Worm (Caenorhabditis elegans) whole organism, L4 larva: ENCODE measurements around the gene srd-9.

Experiments used
- F26F4.8 ChIP-seq: fragments of 200-800 bp; sonication (Bioruptor generic); conservative IDR thresholded peaks from 2 replicates; pipeline ENCODE4 v1.3.6; 2022; ENCODE audit warnings: missing genetic modification characterization, missing compliant biosample characterization
- attf-4 ChIP-seq: sonication (generic microtip); optimal IDR thresholded peaks from 3 replicates; lab custom pipeline; 2017; ENCODE audit warnings: missing biosample characterization, missing genetic modification characterization
- ceh-82 ChIP-seq: sonication (generic microtip); optimal IDR thresholded peaks from 2 replicates; lab custom pipeline; 2017; ENCODE audit warnings: missing biosample characterization, missing genetic modification characterization
- daf-16 ChIP-seq, 3 experiments: sonication (generic microtip); optimal IDR thresholded peaks; 2 replicates each; lab custom pipeline; 2016 to 2017; ENCODE audit warnings: missing genetic modification characterization in 3 of 3, missing genetic modification reagents in 3 of 3, mild to moderate bottlenecking in 2 of 3, missing compliant biosample characterization in 2 of 3, missing biosample characterization in 1 of 3, moderate library complexity in 1 of 3
- dve-1 ChIP-seq: sonication (generic microtip); optimal IDR thresholded peaks from 2 replicates; lab custom pipeline; 2017; ENCODE audit warnings: antibody characterized with exemption, mild to moderate bottlenecking, missing genetic modification characterization, missing compliant biosample characterization; ENCODE audit not compliant: insufficient read depth
- gei-8 ChIP-seq: fragments of 200-800 bp; sonication (Bioruptor generic); optimal IDR thresholded peaks from 2 replicates; lab custom pipeline; 2018; ENCODE audit warnings: mild to moderate bottlenecking, missing genetic modification characterization, missing compliant biosample characterization
- hif-1 ChIP-seq, 2 experiments: sonication (generic microtip); optimal IDR thresholded peaks; 2 replicates each; lab custom pipeline; 2016 to 2017; ENCODE audit warnings: missing compliant biosample characterization in 2 of 2, missing genetic modification characterization in 2 of 2, missing genetic modification reagents in 2 of 2, missing genotype in 2 of 2, mild to moderate bottlenecking in 1 of 2
- mdl-1 ChIP-seq, 2 experiments: fragments of 150-350 bp in 1 of 2; sonication (generic microtip) in 1 of 2; optimal IDR thresholded peaks; 2 replicates each; lab custom pipeline; 2014 to 2017; ENCODE audit warnings: missing biosample characterization in 2 of 2, missing genetic modification characterization in 2 of 2
- snpc-4 ChIP-seq: fragments of 150-350 bp; optimal IDR thresholded peaks from 2 replicates; lab custom pipeline; 2014; ENCODE audit warnings: missing biosample characterization, missing genetic modification characterization
- spr-3 ChIP-seq: fragments of 200-800 bp; sonication (Bioruptor generic); optimal IDR thresholded peaks from 2 replicates; lab custom pipeline; 2018; ENCODE audit warnings: mild to moderate bottlenecking, missing genetic modification characterization, missing compliant biosample characterization
- tra-1 ChIP-seq: fragments of 200-800 bp; sonication (Bioruptor generic); IDR thresholded peaks from 2 replicates; pipeline ENCODE4 v1.3.6; 2022; ENCODE audit warnings: missing genetic modification reagents, missing genetic modification characterization, missing compliant biosample characterization
- unc-62 ChIP-seq, 3 experiments: fragments of 150-350 bp in 1 of 3; sonication (generic microtip); optimal IDR thresholded peaks in 2 of 3; peaks in 1 of 3; 1 replicate in 1 of 3; 2 replicates in 2 of 3; lab custom pipeline; 2014 to 2017; ENCODE audit warnings: missing biosample characterization in 3 of 3, missing genetic modification characterization in 3 of 3, missing genetic modification reagents in 3 of 3, missing genotype in 1 of 3
- ztf-7 ChIP-seq: fragments of 150-350 bp; optimal IDR thresholded peaks from 2 replicates; lab custom pipeline; 2014; ENCODE audit warnings: missing biosample characterization, missing genetic modification characterization

Gene srd-9

ce11 chrV:5392993-5393628 is 41.5 kb downstream of the srd-9 start, which contains the start of gene C35A11.4 (continued):
- TF ChIP-seq spr-3 (GFP tag; lab: Kevin White, UChicago) (no peak), hif-1 (tag; optimal IDR thresholded peaks at IDR 0.05; lab: Kevin White, UChicago) (no peak), daf-16 (GFP tag; optimal IDR thresholded peaks at IDR 0.05; lab: Kevin White, UChicago) (no peak), daf-16 (tag; optimal IDR thresholded peaks at IDR 0.05; lab: Kevin White, UChicago) (peak; percentile 81), gei-8 (no peak), snpc-4 (no peak), ceh-82 (tag; lab: Kevin White, UChicago) (no peak), dve-1 (tag; lab: Kevin White, UChicago) (peak; percentile 86), tra-1 (GFP tag; lab: Robert Waterston, UW) (no peak), unc-62 (GFP tag; optimal IDR thresholded peaks at IDR 0.05 in 1 of 2; lab: Kevin White, UChicago) (no peak), unc-62 (tag; optimal IDR thresholded peaks at IDR 0.05; lab: Kevin White, UChicago) (no peak), mdl-1 (tag; optimal IDR thresholded peaks at IDR 0.05; lab: Kevin White, UChicago) (peak in 1 of 2 experiments; percentile 63), ztf-7 (tag; lab: Kevin White, UChicago) (no peak), F26F4.8 (GFP tag; lab: Robert Waterston, UW) (no peak), attf-4 (tag; lab: Kevin White, UChicago) (no peak)
